Fruit fly (Drosophila melanogaster) whole organism, embryonic: ENCODE results near the gene CG12477.

ENCODE experiments used
- Adf1 ChIP-seq: fragments of 200-800 bp; sonication (Bioruptor generic); IDR thresholded peaks from 2 replicates; pipeline ENCODE4 v1.3.6; 2022; ENCODE audit warnings: missing biosample characterization, missing genetic modification characterization
- B-H1 ChIP-seq: fragments of 200-800 bp; sonication (Bioruptor generic); IDR thresholded peaks from 3 replicates; pipeline ENCODE4 v1.3.6; 2022; ENCODE audit warnings: missing biosample characterization, missing genetic modification characterization
- Bdp1 ChIP-seq: fragments of 200-800 bp; sonication (Bioruptor generic); optimal IDR thresholded peaks from 3 replicates; lab custom pipeline; 2016; ENCODE audit warnings: missing biosample characterization, missing genetic modification characterization
- Bgb ChIP-seq: fragments of 200-800 bp; sonication (Bioruptor generic); IDR thresholded peaks from 2 replicates; pipeline ENCODE4 v1.3.6; 2022; ENCODE audit warnings: missing biosample characterization, missing genetic modification characterization; ENCODE audit not compliant: partially characterized antibody
- CG10267 ChIP-seq: fragments of 200-800 bp; sonication (Bioruptor generic); optimal IDR thresholded peaks from 2 replicates; lab custom pipeline; 2018; ENCODE audit warnings: missing biosample characterization, mild to moderate bottlenecking, missing genetic modification characterization, moderate library complexity
- CG12155 ChIP-seq: fragments of 200-800 bp; sonication (Bioruptor generic); optimal IDR thresholded peaks from 3 replicates; lab custom pipeline; 2016; ENCODE audit warnings: missing biosample characterization, missing genetic modification characterization
- CG14441 ChIP-seq: fragments of 200-800 bp; sonication (Bioruptor generic); IDR thresholded peaks from 2 replicates; pipeline ENCODE4 v1.3.6; 2022; ENCODE audit warnings: missing biosample characterization, missing genetic modification characterization
- CG1603 ChIP-seq: fragments of 200-800 bp; sonication (Bioruptor generic); optimal IDR thresholded peaks from 2 replicates; lab custom pipeline; 2019; ENCODE audit warnings: missing biosample characterization, mild to moderate bottlenecking, missing genetic modification characterization, moderate library complexity
- CG17912 ChIP-seq: fragments of 200-800 bp; sonication (Bioruptor generic); optimal IDR thresholded peaks from 2 replicates; lab custom pipeline; 2018; ENCODE audit warnings: missing biosample characterization, mild to moderate bottlenecking, missing genetic modification characterization
- CG18764 ChIP-seq: fragments of 200-800 bp; sonication (Bioruptor generic); optimal IDR thresholded peaks from 3 replicates; lab custom pipeline; 2016; ENCODE audit warnings: missing biosample characterization, missing genetic modification characterization
- CG30403 ChIP-seq: fragments of 200-800 bp; sonication (Bioruptor generic); optimal IDR thresholded peaks from 3 replicates; lab custom pipeline; 2016; ENCODE audit warnings: missing biosample characterization, missing genetic modification characterization
- CG32532 ChIP-seq: fragments of 200-800 bp; sonication (Bioruptor generic); IDR thresholded peaks from 2 replicates; pipeline ENCODE4 v1.3.6; 2022; ENCODE audit warnings: missing biosample characterization, missing genetic modification characterization
- CG3281 ChIP-seq: fragments of 200-800 bp; sonication (Bioruptor generic); optimal IDR thresholded peaks from 3 replicates; lab custom pipeline; 2017; ENCODE audit warnings: missing biosample characterization, mild to moderate bottlenecking, missing genetic modification characterization
- CG34422 ChIP-seq: fragments of 200-800 bp; sonication (Bioruptor generic); IDR thresholded peaks from 3 replicates; pipeline ENCODE4 v1.3.6; 2022; ENCODE audit warnings: missing biosample characterization, missing genetic modification characterization
- CG3726 ChIP-seq: fragments of 200-800 bp; sonication (Bioruptor generic); IDR thresholded peaks from 3 replicates; pipeline ENCODE4, ENCODE4 v1.3.6; 2022; ENCODE audit warnings: missing biosample characterization, missing genetic modification characterization
- CG42726 ChIP-seq: fragments of 200-800 bp; sonication (Bioruptor generic); IDR thresholded peaks from 2 replicates; pipeline ENCODE4 v1.3.6; 2022; ENCODE audit warnings: missing biosample characterization, missing genetic modification characterization; ENCODE audit not compliant: partially characterized antibody
- CTCF ChIP-seq: fragments of 200-800 bp; sonication (Bioruptor generic); optimal IDR thresholded peaks from 2 replicates; lab custom pipeline; 2017; ENCODE audit warnings: missing biosample characterization, mild to moderate bottlenecking, missing genetic modification characterization, moderate library complexity
- Dll ChIP-seq: fragments of 200-800 bp; sonication (Bioruptor generic); IDR thresholded peaks from 4 replicates; pipeline ENCODE4 v1.3.6; 2022; ENCODE audit warnings: missing biosample characterization, missing genetic modification characterization; ENCODE audit not compliant: partially characterized antibody
- Eip74EF ChIP-seq, 2 experiments: fragments of 200-800 bp in 1 of 2; fragments of >200 bp in 1 of 2; sonication (Bioruptor generic) in 1 of 2; optimal IDR thresholded peaks; 2 replicates each; lab custom pipeline; 2017 to 2019; ENCODE audit warnings: missing biosample characterization in 2 of 2, missing genetic modification characterization in 2 of 2, mild to moderate bottlenecking in 1 of 2, moderate library complexity in 1 of 2
- HHEX ChIP-seq: fragments of 200-800 bp; sonication (Bioruptor generic); optimal IDR thresholded peaks from 3 replicates; lab custom pipeline; 2017; ENCODE audit warnings: missing biosample characterization, mild to moderate bottlenecking, missing genetic modification characterization, missing genetic modification reagents
- HmgZ ChIP-seq: fragments of 200-800 bp; sonication (Bioruptor generic); optimal IDR thresholded peaks from 2 replicates; lab custom pipeline; 2018; ENCODE audit warnings: missing biosample characterization, mild to moderate bottlenecking, missing genetic modification characterization
- Kr ChIP-seq: fragments of 200-800 bp; sonication (Bioruptor generic); optimal IDR thresholded peaks from 2 replicates; lab custom pipeline; 2017; ENCODE audit warnings: missing biosample characterization, mild to moderate bottlenecking, missing genetic modification characterization
- Med ChIP-seq: fragments of 200-800 bp; sonication (Bioruptor generic); peaks from one replicate; lab custom pipeline; 2016; ENCODE audit warnings: missing biosample characterization, missing genetic modification characterization, mild to moderate bottlenecking, inconsistent platforms, moderate library complexity
- Myb ChIP-seq: fragments of 200-800 bp; sonication (Bioruptor generic); optimal IDR thresholded peaks from 2 replicates; lab custom pipeline; 2016; ENCODE audit warnings: missing biosample characterization, missing genetic modification characterization
- NfI ChIP-seq: fragments of 200-800 bp; sonication (Bioruptor generic); optimal IDR thresholded peaks from 3 replicates; lab custom pipeline; 2018; ENCODE audit warnings: missing biosample characterization, mild to moderate bottlenecking, missing genetic modification characterization, moderate library complexity
- Opbp ChIP-seq: fragments of 200-800 bp; sonication (Bioruptor generic); IDR thresholded peaks from 3 replicates; pipeline ENCODE4 v1.3.6; 2022; ENCODE audit warnings: missing biosample characterization, missing genetic modification characterization; ENCODE audit not compliant: partially characterized antibody
- Pdp1 ChIP-seq, 2 experiments: fragments of 200-800 bp; sonication (Bioruptor generic); optimal IDR thresholded peaks; 3 replicates each; lab custom pipeline; 2016; ENCODE audit warnings: missing biosample characterization in 2 of 2, missing genetic modification characterization in 2 of 2, mild to moderate bottlenecking in 1 of 2, moderate library complexity in 1 of 2
- Rfx ChIP-seq: fragments of 200-800 bp; sonication (Bioruptor generic); IDR thresholded peaks from 2 replicates; pipeline ENCODE4 v1.3.6; 2022; ENCODE audit warnings: missing biosample characterization, missing genetic modification characterization
- Scr ChIP-seq: fragments of 200-800 bp; sonication (Bioruptor generic); IDR thresholded peaks from 2 replicates; pipeline ENCODE4 v1.3.6; 2022; ENCODE audit warnings: missing biosample characterization, missing genetic modification characterization; ENCODE audit not compliant: partially characterized antibody
- Sin3A ChIP-seq: fragments of >200 bp; optimal IDR thresholded peaks from 2 replicates; lab custom pipeline; 2018
- bigmax ChIP-seq: fragments of 200-800 bp; sonication (Bioruptor generic); optimal IDR thresholded peaks from 2 replicates; lab custom pipeline; 2018; ENCODE audit warnings: missing biosample characterization, mild to moderate bottlenecking, missing genetic modification characterization
- caup ChIP-seq: fragments of 200-800 bp; sonication (Bioruptor generic); optimal IDR thresholded peaks from 3 replicates; lab custom pipeline; 2017; ENCODE audit warnings: missing biosample characterization, mild to moderate bottlenecking, missing genetic modification characterization, moderate library complexity; ENCODE audit not compliant: severe bottlenecking
- dm ChIP-seq: fragments of 200-800 bp; sonication (Bioruptor generic); optimal IDR thresholded peaks from 3 replicates; lab custom pipeline; 2016; ENCODE audit warnings: missing biosample characterization, missing genetic modification characterization
- dpn ChIP-seq, 2 experiments: fragments of 200-800 bp; sonication (Bioruptor generic); optimal IDR thresholded peaks; 3 replicates each; lab custom pipeline; 2016; ENCODE audit warnings: missing biosample characterization in 2 of 2, missing genetic modification characterization in 2 of 2
- ftz-f1 ChIP-seq: fragments of 200-800 bp; sonication (Bioruptor generic); optimal IDR thresholded peaks from 2 replicates; lab custom pipeline; 2016; ENCODE audit warnings: missing biosample characterization, missing genetic modification characterization
- gem ChIP-seq: fragments of 200-800 bp; sonication (Bioruptor generic); optimal IDR thresholded peaks from 2 replicates; lab custom pipeline; 2019; ENCODE audit warnings: missing biosample characterization, mild to moderate bottlenecking, missing genetic modification characterization, moderate library complexity
- ind ChIP-seq: fragments of 200-800 bp; sonication (Bioruptor generic); optimal IDR thresholded peaks from 3 replicates; lab custom pipeline; 2016; ENCODE audit warnings: missing biosample characterization, missing genetic modification characterization
- kni ChIP-seq: fragments of 200-800 bp; sonication (Bioruptor generic); optimal IDR thresholded peaks from 3 replicates; lab custom pipeline; 2017; ENCODE audit warnings: mild to moderate bottlenecking, missing biosample characterization, missing genetic modification reagents, missing genetic modification characterization
- mirr ChIP-seq: fragments of 200-800 bp; sonication (Bioruptor generic); optimal IDR thresholded peaks from 3 replicates; lab custom pipeline; 2018; ENCODE audit warnings: missing biosample characterization, mild to moderate bottlenecking, missing genetic modification characterization
- pan ChIP-seq, 4 experiments: fragments of >200 bp in 3 of 4; fragments of 200-800 bp in 1 of 4; sonication (Bioruptor generic) in 1 of 4; optimal IDR thresholded peaks in 3 of 4; IDR thresholded peaks in 1 of 4; 2 replicates each; pipeline versions ENCODE4 v1.3.6 to Lab custom; 2017 to 2022; ENCODE audit warnings: missing biosample characterization in 2 of 4, missing genetic modification characterization in 2 of 4, mixed read lengths in 1 of 4
- pzg ChIP-seq: fragments of 200-800 bp; sonication (Bioruptor generic); optimal IDR thresholded peaks from 3 replicates; lab custom pipeline; 2018; ENCODE audit warnings: missing biosample characterization, mild to moderate bottlenecking, missing genetic modification characterization, moderate library complexity
- rib ChIP-seq: fragments of 200-800 bp; sonication (Bioruptor generic); IDR thresholded peaks from 2 replicates; pipeline ENCODE4 v1.3.6; 2022; ENCODE audit warnings: missing biosample characterization, missing genetic modification characterization
- sens ChIP-seq: fragments of 200-800 bp; sonication (Bioruptor generic); peaks from one replicate; lab custom pipeline; 2016; ENCODE audit warnings: missing biosample characterization, missing genetic modification characterization
- sob ChIP-seq: fragments of 200-800 bp; sonication (Bioruptor generic); IDR thresholded peaks from 2 replicates; pipeline ENCODE4 v1.3.6; 2022; ENCODE audit warnings: missing biosample characterization, missing genetic modification characterization
- sug ChIP-seq: fragments of 200-800 bp; optimal IDR thresholded peaks from 2 replicates; lab custom pipeline; 2019; ENCODE audit warnings: missing biosample characterization, mild to moderate bottlenecking, missing genetic modification characterization, moderate library complexity
- unc-4 ChIP-seq: fragments of 200-800 bp; sonication (Bioruptor generic); IDR thresholded peaks from 2 replicates; pipeline ENCODE4 v1.3.6; 2022; ENCODE audit warnings: missing biosample characterization, missing genetic modification characterization; ENCODE audit not compliant: partially characterized antibody
- vfl ChIP-seq: fragments of 200-800 bp; sonication (Bioruptor generic); optimal IDR thresholded peaks from 2 replicates; lab custom pipeline; 2016; ENCODE audit warnings: missing biosample characterization, missing genetic modification characterization
- vvl ChIP-seq: fragments of 200-800 bp; sonication (Bioruptor generic); IDR thresholded peaks from 2 replicates; pipeline ENCODE4 v1.3.6; 2022; ENCODE audit warnings: missing biosample characterization, missing genetic modification characterization
- zfh2 ChIP-seq: fragments of 200-800 bp; sonication (Bioruptor generic); optimal IDR thresholded peaks from 2 replicates; lab custom pipeline; 2016; ENCODE audit warnings: missing biosample characterization, missing genetic modification characterization

Gene CG12477

DNA sequence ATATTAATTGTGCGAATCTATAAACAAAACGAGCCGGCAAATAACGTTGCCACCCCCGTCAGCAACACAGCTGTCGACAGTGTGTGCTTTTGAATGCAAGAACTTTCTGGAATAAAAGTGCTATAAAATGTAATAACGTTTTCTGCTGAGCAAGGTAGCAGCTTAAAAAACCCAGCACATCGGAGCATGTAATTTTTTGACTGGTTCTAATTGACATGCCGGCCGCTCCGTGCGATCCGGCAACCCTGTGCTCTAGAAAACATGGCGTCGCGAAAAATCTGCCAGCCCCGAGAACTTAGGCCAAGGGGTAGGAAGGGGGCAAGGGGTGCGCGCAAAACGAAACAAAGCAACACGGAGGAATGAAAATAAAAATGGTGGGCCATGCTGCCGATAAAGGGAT lies 50.9 kb downstream of the CG12477 start:
- TF ChIP-seq Eip74EF (GFP tag; optimal IDR thresholded peaks at IDR 0.05; lab: Kevin White, UChicago) (no peak), Adf1 (GFP tag; lab: Robert Waterston, UW) (peak; percentile 56), sens (GFP tag; lab: Kevin White, UChicago) (peak; percentile 86), ind (GFP tag; lab: Kevin White, UChicago) (peak; percentile 40), Sin3A (lab: Kevin White, UChicago) (peak; percentile 16), CG17912 (no peak), Bgb (peak; percentile 57), zfh2 (GFP tag; lab: Kevin White, UChicago) (peak; percentile 49), Rfx (GFP tag; lab: Robert Waterston, UW) (peak; percentile 63), Myb (GFP tag; lab: Kevin White, UChicago) (peak; percentile 40), CG34422 (peak; percentile 92), Med (GFP tag; lab: Kevin White, UChicago) (peak; percentile 84), vfl (GFP tag; lab: Kevin White, UChicago) (peak; percentile 1), HHEX (GFP tag; lab: Kevin White, UChicago) (no peak), pan (optimal IDR thresholded peaks at IDR 0.05; lab: Kevin White, UChicago) (no peak), pan (GFP tag; optimal IDR thresholded peaks at IDR 0.05 in 1 of 2, IDR thresholded peaks at IDR 0.05 in 1 of 2) (peak in 1 of 2 experiments; percentile 30), CG42726 (no peak), vvl (peak; percentile 49; the same call in 1 of the 2 replicates), ftz-f1 (GFP tag; lab: Kevin White, UChicago) (peak; percentile 51), gem (tag; lab: Kevin White, UChicago) (no peak), CTCF (GFP tag; lab: Kevin White, UChicago) (peak; percentile 30), Dll (peak; percentile 43; the same call in 1 of the 4 replicates), CG30403 (GFP tag; lab: Kevin White, UChicago) (peak; percentile 14), HmgZ (tag; lab: Kevin White, UChicago) (peak; percentile 31), CG32532 (GFP tag; lab: Robert Waterston, UW) (peak; percentile 42; the same call in 1 of the 2 replicates), dpn (GFP tag; optimal IDR thresholded peaks at IDR 0.05; lab: Kevin White, UChicago) (peak in 1 of 2 experiments; percentile 29), bigmax (GFP tag; lab: Kevin White, UChicago) (peak; percentile 64), pzg (peak; percentile 51), CG3726 (0 out of 3 replicates have a peak, but pooled peaks have one; percentile 7), rib (GFP tag; lab: Robert Waterston, UW) (peak; percentile 97), Bdp1 (GFP tag; lab: Kevin White, UChicago) (no peak), B-H1 (no peak), CG12155 (GFP tag; lab: Kevin White, UChicago) (no peak), CG14441 (GFP tag; lab: Robert Waterston, UW) (0 out of 2 replicates have a peak, but pooled peaks have one; percentile 21), Opbp (GFP tag; lab: Robert Waterston, UW) (0 out of 3 replicates have a peak, but pooled peaks have one; percentile 31), CG1603 (tag; lab: Kevin White, UChicago) (peak; percentile 63), unc-4 (GFP tag; lab: Robert Waterston, UW) (0 out of 2 replicates have a peak, but pooled peaks have one; percentile 11), sug (tag; lab: Kevin White, UChicago) (peak; percentile 9), mirr (GFP tag; lab: Kevin White, UChicago) (peak; percentile 10), Scr (peak; percentile 24; the same call in 1 of the 2 replicates), sob (GFP tag; lab: Robert Waterston, UW) (peak; percentile 48; the same call in 1 of the 2 replicates), CG18764 (GFP tag; lab: Kevin White, UChicago) (no peak), caup (peak; percentile 0), dm (GFP tag; lab: Kevin White, UChicago) (peak; percentile 8), CG3281 (GFP tag; lab: Kevin White, UChicago) (peak; percentile 47), NfI (GFP tag; lab: Kevin White, UChicago) (peak; percentile 14), Pdp1 (GFP tag; optimal IDR thresholded peaks at IDR 0.05; lab: Kevin White, UChicago) (peak in 1 of 2 experiments; percentile 7), Kr (GFP tag; lab: Kevin White, UChicago) (peak; percentile 48), kni (peak; percentile 42), CG10267 (tag; lab: Kevin White, UChicago) (peak; percentile 18)
